Fruit fly (Drosophila melanogaster) whole organism, embryonic: ENCODE results near the gene CG12010.

Source experiments
- CG12659 ChIP-seq: fragments of 200-800 bp; sonication (Bioruptor generic); optimal IDR thresholded peaks from 3 replicates; lab custom pipeline; 2017; ENCODE audit warnings: mild to moderate bottlenecking, missing biosample characterization, missing genetic modification reagents, missing genetic modification characterization
- CG13123 ChIP-seq: fragments of 200-800 bp; sonication (Bioruptor generic); optimal IDR thresholded peaks from 2 replicates; lab custom pipeline; 2016; ENCODE audit warnings: missing biosample characterization, missing genetic modification characterization
- CG14710 ChIP-seq: fragments of 200-800 bp; sonication (Bioruptor generic); optimal IDR thresholded peaks from 3 replicates; lab custom pipeline; 2019; ENCODE audit warnings: missing biosample characterization, mild to moderate bottlenecking, missing genetic modification characterization, moderate library complexity
- CG14860 ChIP-seq: fragments of 200-800 bp; sonication (Bioruptor generic); IDR thresholded peaks from 3 replicates; pipeline ENCODE4 v1.3.6; 2022; ENCODE audit warnings: missing biosample characterization, missing genetic modification characterization; ENCODE audit not compliant: partially characterized antibody
- CG17186 ChIP-seq: fragments of 200-800 bp; sonication (Bioruptor generic); optimal IDR thresholded peaks from 3 replicates; lab custom pipeline; 2017; ENCODE audit warnings: missing biosample characterization, missing genetic modification reagents, missing genetic modification characterization
- CG18764 ChIP-seq: fragments of 200-800 bp; sonication (Bioruptor generic); optimal IDR thresholded peaks from 3 replicates; lab custom pipeline; 2016; ENCODE audit warnings: missing biosample characterization, missing genetic modification characterization
- CG2202 ChIP-seq: fragments of 200-800 bp; sonication (Bioruptor generic); optimal IDR thresholded peaks from 2 replicates; lab custom pipeline; 2018; ENCODE audit warnings: missing biosample characterization, mild to moderate bottlenecking, missing genetic modification characterization
- CG31365 ChIP-seq: fragments of 200-800 bp; sonication (Bioruptor generic); optimal IDR thresholded peaks from 2 replicates; lab custom pipeline; 2018; ENCODE audit warnings: missing biosample characterization, mild to moderate bottlenecking, missing genetic modification characterization
- CG3281 ChIP-seq: fragments of 200-800 bp; sonication (Bioruptor generic); optimal IDR thresholded peaks from 3 replicates; lab custom pipeline; 2017; ENCODE audit warnings: missing biosample characterization, mild to moderate bottlenecking, missing genetic modification characterization
- CG3726 ChIP-seq: fragments of 200-800 bp; sonication (Bioruptor generic); IDR thresholded peaks from 3 replicates; pipeline ENCODE4, ENCODE4 v1.3.6; 2022; ENCODE audit warnings: missing biosample characterization, missing genetic modification characterization
- CG4820 ChIP-seq: fragments of 200-800 bp; sonication (Bioruptor generic); optimal IDR thresholded peaks from 3 replicates; lab custom pipeline; 2016; ENCODE audit warnings: missing biosample characterization, missing genetic modification characterization
- CG6254 ChIP-seq: fragments of 200-800 bp; sonication (Bioruptor generic); optimal IDR thresholded peaks from 3 replicates; lab custom pipeline; 2017; ENCODE audit warnings: mild to moderate bottlenecking, missing biosample characterization, missing genetic modification reagents, missing genetic modification characterization
- CG7963 ChIP-seq: fragments of 200-800 bp; sonication (Bioruptor generic); IDR thresholded peaks from 3 replicates; pipeline ENCODE4 v1.3.6; 2022; ENCODE audit warnings: missing biosample characterization, missing genetic modification characterization; ENCODE audit not compliant: partially characterized antibody
- CG9932 ChIP-seq: fragments of 200-800 bp; sonication (Bioruptor generic); IDR thresholded peaks from 2 replicates; pipeline ENCODE4 v1.3.6; 2022; ENCODE audit warnings: missing biosample characterization, missing genetic modification characterization
- Chrac-16 ChIP-seq: fragments of 200-800 bp; sonication (Bioruptor generic); optimal IDR thresholded peaks from 3 replicates; lab custom pipeline; 2016; ENCODE audit warnings: missing biosample characterization, missing genetic modification characterization
- Dip2 ChIP-seq: fragments of 200-800 bp; sonication (Bioruptor generic); IDR thresholded peaks from 2 replicates; pipeline ENCODE4 v1.3.6; 2022; ENCODE audit warnings: missing biosample characterization, missing genetic modification characterization
- Dll ChIP-seq: fragments of 200-800 bp; sonication (Bioruptor generic); IDR thresholded peaks from 4 replicates; pipeline ENCODE4 v1.3.6; 2022; ENCODE audit warnings: missing biosample characterization, missing genetic modification characterization; ENCODE audit not compliant: partially characterized antibody
- Hey ChIP-seq: fragments of 200-800 bp; sonication (Bioruptor generic); optimal IDR thresholded peaks from 3 replicates; lab custom pipeline; 2018; ENCODE audit warnings: missing biosample characterization, mild to moderate bottlenecking, missing genetic modification characterization
- Hr51 ChIP-seq, 2 experiments: fragments of 200-800 bp; sonication (Bioruptor generic); optimal IDR thresholded peaks; 2 replicates in 1 of 2; 3 replicates in 1 of 2; lab custom pipeline; 2016 to 2018; ENCODE audit warnings: missing biosample characterization in 2 of 2, missing genetic modification characterization in 2 of 2, mild to moderate bottlenecking in 1 of 2, moderate library complexity in 1 of 2
- MBD-R2 ChIP-seq: fragments of 200-800 bp; sonication (Bioruptor generic); IDR thresholded peaks from 2 replicates; pipeline ENCODE4 v1.3.6; 2022; ENCODE audit warnings: missing biosample characterization, missing genetic modification characterization
- MESR4 ChIP-seq: fragments of 200-800 bp; sonication (Bioruptor generic); optimal IDR thresholded peaks from 2 replicates; lab custom pipeline; 2018; ENCODE audit warnings: missing biosample characterization, mild to moderate bottlenecking, missing genetic modification characterization, moderate library complexity
- MTF-1 ChIP-seq: fragments of 200-800 bp; sonication (Bioruptor generic); optimal IDR thresholded peaks from 2 replicates; lab custom pipeline; 2018; ENCODE audit warnings: missing biosample characterization, mild to moderate bottlenecking, missing genetic modification characterization, borderline replicate concordance
- NFAT ChIP-seq: fragments of 200-800 bp; sonication (Bioruptor generic); IDR thresholded peaks from 2 replicates; pipeline ENCODE4 v1.3.6; 2022; ENCODE audit warnings: missing biosample characterization, missing genetic modification characterization
- NfI ChIP-seq: fragments of 200-800 bp; sonication (Bioruptor generic); optimal IDR thresholded peaks from 3 replicates; lab custom pipeline; 2018; ENCODE audit warnings: missing biosample characterization, mild to moderate bottlenecking, missing genetic modification characterization, moderate library complexity
- Ptx1 ChIP-seq: fragments of 200-800 bp; sonication (Bioruptor generic); IDR thresholded peaks from 2 replicates; pipeline ENCODE4 v1.3.6; 2022; ENCODE audit warnings: missing biosample characterization, missing genetic modification characterization
- Taf1 ChIP-seq: fragments of 200-800 bp; sonication (Bioruptor generic); IDR thresholded peaks from 2 replicates; pipeline ENCODE4 v1.3.6; 2022; ENCODE audit warnings: missing biosample characterization, missing genetic modification characterization
- bigmax ChIP-seq: fragments of 200-800 bp; sonication (Bioruptor generic); optimal IDR thresholded peaks from 2 replicates; lab custom pipeline; 2018; ENCODE audit warnings: missing biosample characterization, mild to moderate bottlenecking, missing genetic modification characterization
- bsh ChIP-seq, 2 experiments: fragments of 200-800 bp; sonication (Bioruptor generic); optimal IDR thresholded peaks; 2 replicates each; lab custom pipeline; 2017 to 2018; ENCODE audit warnings: mild to moderate bottlenecking in 2 of 2, missing biosample characterization in 2 of 2, missing genetic modification characterization in 2 of 2, moderate library complexity in 1 of 2
- chif ChIP-seq, 2 experiments: fragments of 200-800 bp; sonication (Bioruptor generic); optimal IDR thresholded peaks; 3 replicates each; lab custom pipeline; 2016; ENCODE audit warnings: missing biosample characterization in 2 of 2, missing genetic modification characterization in 2 of 2
- chinmo ChIP-seq: fragments of 200-800 bp; sonication (Bioruptor generic); IDR thresholded peaks from 4 replicates; pipeline ENCODE4 v1.3.6; 2022; ENCODE audit warnings: missing biosample characterization, missing genetic modification characterization; ENCODE audit not compliant: partially characterized antibody
- chn ChIP-seq: fragments of 200-800 bp; sonication (Bioruptor generic); optimal IDR thresholded peaks from 2 replicates; lab custom pipeline; 2016; ENCODE audit warnings: missing biosample characterization, missing genetic modification characterization
- cwo ChIP-seq: fragments of 200-800 bp; sonication (Bioruptor generic); optimal IDR thresholded peaks from 3 replicates; lab custom pipeline; 2017; ENCODE audit warnings: missing biosample characterization, missing genetic modification characterization, mild to moderate bottlenecking, moderate library complexity, missing genetic modification reagents
- disco-r ChIP-seq: fragments of 200-800 bp; sonication (Bioruptor generic); optimal IDR thresholded peaks from 2 replicates; lab custom pipeline; 2016; ENCODE audit warnings: missing biosample characterization, missing genetic modification characterization
- dpn ChIP-seq, 2 experiments: fragments of 200-800 bp; sonication (Bioruptor generic); optimal IDR thresholded peaks; 3 replicates each; lab custom pipeline; 2016; ENCODE audit warnings: missing biosample characterization in 2 of 2, missing genetic modification characterization in 2 of 2
- fd102C ChIP-seq: fragments of 200-800 bp; sonication (Bioruptor generic); optimal IDR thresholded peaks from 2 replicates; lab custom pipeline; 2018; ENCODE audit warnings: missing biosample characterization, mild to moderate bottlenecking, missing genetic modification characterization, moderate library complexity
- ken ChIP-seq: fragments of 200-800 bp; sonication (Bioruptor generic); IDR thresholded peaks from 3 replicates; pipeline ENCODE4 v1.3.6; 2022; ENCODE audit warnings: missing biosample characterization, missing genetic modification characterization
- lilli ChIP-seq: fragments of 200-800 bp; sonication (Bioruptor generic); optimal IDR thresholded peaks from 3 replicates; lab custom pipeline; 2016; ENCODE audit warnings: missing biosample characterization, missing genetic modification characterization
- lola ChIP-seq, 3 experiments: fragments of >200 bp in 2 of 3; fragments of 200-800 bp in 1 of 3; sonication (Bioruptor generic) in 1 of 3; optimal IDR thresholded peaks; 2 replicates each; lab custom pipeline; 2017 to 2019; ENCODE audit warnings: missing biosample characterization in 3 of 3, missing genetic modification characterization in 3 of 3, mild to moderate bottlenecking in 1 of 3, moderate library complexity in 1 of 3
- mld ChIP-seq: fragments of 200-800 bp; sonication (Bioruptor generic); IDR thresholded peaks from 3 replicates; pipeline ENCODE4 v1.3.6; 2022; ENCODE audit warnings: missing biosample characterization, missing genetic modification characterization; ENCODE audit not compliant: partially characterized antibody
- run ChIP-seq: fragments of 200-800 bp; sonication (Bioruptor generic); optimal IDR thresholded peaks from 3 replicates; lab custom pipeline; 2018; ENCODE audit warnings: missing biosample characterization, mild to moderate bottlenecking, missing genetic modification characterization
- sens-2 ChIP-seq: fragments of 200-800 bp; sonication (Bioruptor generic); IDR thresholded peaks from 2 replicates; pipeline ENCODE4 v1.3.6; 2022; ENCODE audit warnings: missing biosample characterization, missing genetic modification characterization
- seq ChIP-seq: fragments of 200-800 bp; sonication (Bioruptor generic); IDR thresholded peaks from 2 replicates; pipeline ENCODE4 v1.3.6; 2022; ENCODE audit warnings: missing biosample characterization, missing genetic modification characterization
- sqz ChIP-seq: fragments of 200-800 bp; sonication (Bioruptor generic); optimal IDR thresholded peaks from 3 replicates; lab custom pipeline; 2018; ENCODE audit warnings: missing biosample characterization, mild to moderate bottlenecking, missing genetic modification characterization
- vvl ChIP-seq: fragments of 200-800 bp; sonication (Bioruptor generic); IDR thresholded peaks from 2 replicates; pipeline ENCODE4 v1.3.6; 2022; ENCODE audit warnings: missing biosample characterization, missing genetic modification characterization
- wdn ChIP-seq: fragments of 200-800 bp; sonication (Bioruptor generic); IDR thresholded peaks from 2 replicates; pipeline ENCODE4 v1.3.6; 2022; ENCODE audit warnings: missing biosample characterization, missing genetic modification characterization
- zen2 ChIP-seq: fragments of 200-800 bp; sonication (Bioruptor generic); IDR thresholded peaks from 3 replicates; pipeline ENCODE4 v1.3.6; 2022; ENCODE audit warnings: missing biosample characterization, missing genetic modification characterization; ENCODE audit not compliant: partially characterized antibody
- zf30C ChIP-seq: fragments of 200-800 bp; sonication (Bioruptor generic); optimal IDR thresholded peaks from 3 replicates; lab custom pipeline; 2018; ENCODE audit warnings: missing biosample characterization, mild to moderate bottlenecking, missing genetic modification characterization

The CG12010 gene

dm6 chr3L:3380225-3381043 is 6.4 kb downstream of the CG12010 start (continued):
- no peak for TF ChIP-seq CG9932
- peak; percentile 6 for TF ChIP-seq chn (GFP tag; lab: Kevin White, UChicago)
- TF ChIP-seq CG13123 (GFP tag; lab: Kevin White, UChicago) = no peak
- no peak for TF ChIP-seq Hey
- TF ChIP-seq NfI = peak; percentile 34
- TF ChIP-seq CG12659 (GFP tag; lab: Kevin White, UChicago) = peak; percentile 36
- TF ChIP-seq cwo (GFP tag; lab: Kevin White, UChicago) = no peak
- peak in 1 of 3 experiments; percentile 41 for TF ChIP-seq lola (GFP tag; optimal IDR thresholded peaks at IDR 0.05; lab: Kevin White, UChicago)
- TF ChIP-seq sens-2 = no peak
- TF ChIP-seq CG18764 (GFP tag; lab: Kevin White, UChicago) = peak; percentile 28
- no peak for TF ChIP-seq run (tag; lab: Kevin White, UChicago)
- no peak for TF ChIP-seq mld
- TF ChIP-seq MBD-R2 (GFP tag; lab: Robert Waterston, UW) = no peak
- peak; percentile 46 for TF ChIP-seq CG14710 (tag; lab: Kevin White, UChicago)
- TF ChIP-seq bsh (GFP tag; optimal IDR thresholded peaks at IDR 0.05; lab: Kevin White, UChicago) = peak in 1 of 2 experiments; percentile 65
- no peak for TF ChIP-seq Dip2 (GFP tag; lab: Robert Waterston, UW)
- TF ChIP-seq MTF-1 (GFP tag; lab: Kevin White, UChicago) = no peak
- no peak for TF ChIP-seq CG31365 (tag; lab: Kevin White, UChicago)
- TF ChIP-seq chif (GFP tag; optimal IDR thresholded peaks at IDR 0.05; lab: Kevin White, UChicago) = peak in 1 of 2 experiments; percentile 38
- TF ChIP-seq seq (GFP tag; lab: Robert Waterston, UW) = 0 out of 2 replicates have a peak, but pooled peaks have one; percentile 18
- no peak for TF ChIP-seq lilli
- no peak for TF ChIP-seq Dll (GFP tag; lab: Robert Waterston, UW)
- peak; percentile 40 for TF ChIP-seq CG6254 (GFP tag; lab: Kevin White, UChicago)
- no peak for TF ChIP-seq fd102C (GFP tag; lab: Kevin White, UChicago)
- TF ChIP-seq CG7963 (GFP tag; lab: Robert Waterston, UW) = no peak
- TF ChIP-seq Chrac-16 (GFP tag; lab: Kevin White, UChicago) = no peak
- no peak for TF ChIP-seq CG2202
- TF ChIP-seq CG3281 (GFP tag; lab: Kevin White, UChicago) = no peak
- TF ChIP-seq chinmo (GFP tag; lab: Robert Waterston, UW) = 0 out of 4 replicates have a peak, but pooled peaks have one; percentile 23
- no peak for TF ChIP-seq MESR4 (GFP tag; lab: Kevin White, UChicago)
- TF ChIP-seq dpn (GFP tag; optimal IDR thresholded peaks at IDR 0.05; lab: Kevin White, UChicago) = peak in 1 of 2 experiments; percentile 47
- TF ChIP-seq CG17186 (GFP tag; lab: Kevin White, UChicago) = no peak
- peak; percentile 54 for TF ChIP-seq vvl (GFP tag; lab: Robert Waterston, UW)
- no peak for TF ChIP-seq Taf1
- peak in 1 of 2 experiments; percentile 63 for TF ChIP-seq Hr51 (GFP tag; optimal IDR thresholded peaks at IDR 0.05; lab: Kevin White, UChicago)
- no peak for TF ChIP-seq CG14860 (GFP tag; lab: Robert Waterston, UW)
- no peak for TF ChIP-seq sqz
- peak; percentile 1 for TF ChIP-seq zf30C (GFP tag; lab: Kevin White, UChicago)
- TF ChIP-seq disco-r (GFP tag; lab: Kevin White, UChicago) = no peak
- TF ChIP-seq NFAT (GFP tag; lab: Robert Waterston, UW) = no peak
- no peak for TF ChIP-seq zen2
- 0 out of 3 replicates have a peak, but pooled peaks have one; percentile 38 for TF ChIP-seq ken (GFP tag; lab: Robert Waterston, UW)
- TF ChIP-seq Ptx1 (GFP tag; lab: Robert Waterston, UW) = peak; percentile 60; the same call in 1 of the 2 replicates
- TF ChIP-seq CG4820 (GFP tag; lab: Kevin White, UChicago) = peak; percentile 30
- no peak for TF ChIP-seq bigmax (GFP tag; lab: Kevin White, UChicago)
- no peak for TF ChIP-seq wdn (GFP tag; lab: Robert Waterston, UW)
- TF ChIP-seq CG3726 = no peak
